Worm (Caenorhabditis elegans): ENCODE measurements around the gene scl-6.

DNA sequence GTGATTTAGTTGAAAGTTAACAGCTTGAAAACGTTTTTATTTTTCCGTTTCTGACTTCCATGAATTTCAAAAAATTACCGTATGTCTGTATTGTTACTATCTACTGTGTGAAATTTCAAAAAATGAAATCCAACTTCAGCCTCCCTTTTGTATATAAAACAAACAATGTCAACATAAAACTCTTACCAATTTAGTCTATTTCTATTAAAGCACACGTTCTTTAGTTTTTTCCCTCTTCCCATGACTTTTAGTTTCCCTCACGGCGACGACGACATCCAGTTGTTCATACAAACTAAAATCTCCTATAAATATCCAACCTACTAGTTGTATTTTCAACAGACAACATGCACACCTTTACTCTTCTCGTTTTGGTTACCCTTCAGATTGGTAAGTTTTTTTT, 9.3 kb upstream of the scl-6 start, which contains the start of gene scl-3:
- TF ChIP-seq R02D3.7 (tag; optimal IDR thresholded peaks at IDR 0.05) = no peak
- TF ChIP-seq ceh-16 (tag; optimal IDR thresholded peaks at IDR 0.05) = no peak
- no peak for TF ChIP-seq fos-1 (tag; optimal IDR thresholded peaks at IDR 0.05)
- TF ChIP-seq skn-1 (tag; optimal IDR thresholded peaks at IDR 0.05) = no peak
- TF ChIP-seq nhr-12 (tag; optimal IDR thresholded peaks at IDR 0.05) = no peak
- TF ChIP-seq elt-1 (tag; optimal IDR thresholded peaks at IDR 0.05) = no peak
- no peak for TF ChIP-seq ama-1 (optimal IDR thresholded peaks at IDR 0.05)
- no peak for TF ChIP-seq nhr-43 (tag; optimal IDR thresholded peaks at IDR 0.05; ENCODE audit: poor library complexity, severe bottlenecking)
- TF ChIP-seq nhr-77 (tag; optimal IDR thresholded peaks at IDR 0.05) = no peak
- no peak for TF ChIP-seq jun-1 (tag; optimal IDR thresholded peaks at IDR 0.05)
- TF ChIP-seq sea-2 (GFP tag; optimal IDR thresholded peaks at IDR 0.05) = no peak
- no peak for TF ChIP-seq tbx-2 (tag; optimal IDR thresholded peaks at IDR 0.05)
- TF ChIP-seq nhr-25 (tag; optimal IDR thresholded peaks at IDR 0.05) = no peak
- TF ChIP-seq pha-4 (tag; optimal IDR thresholded peaks at IDR 0.05) = no peak

Measured in whole organism, L3 larva.